Worm (Caenorhabditis elegans): ENCODE data around the gene irld-2.

Gene irld-2

DNA sequence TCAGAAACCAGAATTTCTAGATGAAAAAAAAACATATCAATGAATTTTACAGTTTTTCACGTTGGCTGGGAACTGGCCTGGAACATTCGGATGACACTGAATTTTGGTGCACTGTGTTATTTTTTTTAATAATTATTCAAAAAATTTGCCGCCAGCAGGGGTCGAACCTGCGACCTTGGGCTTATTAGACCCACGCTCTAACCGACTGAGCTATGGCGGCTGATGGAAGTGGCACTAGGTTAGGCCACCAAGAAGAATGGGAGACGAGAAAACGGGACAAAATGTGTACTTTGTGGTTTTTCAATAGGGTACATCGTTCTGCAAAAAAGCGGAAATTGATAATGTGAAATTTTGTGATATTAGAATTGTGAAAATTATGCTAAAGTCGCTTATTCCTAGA lies 20.1 kb upstream of the irld-2 start:
- TF ChIP-seq nhr-11 (tag; optimal IDR thresholded peaks at IDR 0.05) = no peak
- TF ChIP-seq ztf-11 (tag; optimal IDR thresholded peaks at IDR 0.05) = no peak
- peak; percentile 11 for TF ChIP-seq fos-1 (tag; optimal IDR thresholded peaks at IDR 0.05)
- no peak for TF ChIP-seq elt-1 (tag; optimal IDR thresholded peaks at IDR 0.05)
- TF ChIP-seq skn-1 (tag; optimal IDR thresholded peaks at IDR 0.05) = no peak
- TF ChIP-seq mbf-1 (tag; optimal IDR thresholded peaks at IDR 0.05) = no peak
- TF ChIP-seq nhr-10 (tag; optimal IDR thresholded peaks at IDR 0.05) = no peak
- no peak for TF ChIP-seq mdl-1 (tag; optimal IDR thresholded peaks at IDR 0.05)
- TF ChIP-seq ceh-82 (tag; optimal IDR thresholded peaks at IDR 0.05) = no peak
- TF ChIP-seq dmd-4 (tag; optimal IDR thresholded peaks at IDR 0.05) = no peak
- TF ChIP-seq unc-39 (tag; optimal IDR thresholded peaks at IDR 0.05) = no peak
- TF ChIP-seq nhr-21 (tag; optimal IDR thresholded peaks at IDR 0.05) = peak; percentile 31
- no peak for TF ChIP-seq R02D3.7 (tag; optimal IDR thresholded peaks at IDR 0.05)
- peak; percentile 11 for TF ChIP-seq F13H6.1 (tag; optimal IDR thresholded peaks at IDR 0.05)
- TF ChIP-seq nhr-25 (tag; optimal IDR thresholded peaks at IDR 0.05) = no peak
- peak in 1 of 2 experiments; percentile 1 for TF ChIP-seq lsy-2 (tag; optimal IDR thresholded peaks at IDR 0.05)
- no peak for TF ChIP-seq peb-1 (tag; optimal IDR thresholded peaks at IDR 0.05)
- TF ChIP-seq lin-13 (GFP tag; optimal IDR thresholded peaks at IDR 0.05) = no peak
- no peak for TF ChIP-seq nhr-23 (tag; optimal IDR thresholded peaks at IDR 0.05)
- TF ChIP-seq ztf-4 (tag; optimal IDR thresholded peaks at IDR 0.05) = no peak
- TF ChIP-seq ztf-1 (GFP tag; conservative IDR thresholded peaks at IDR 0.05) = no peak
- no peak for TF ChIP-seq nhr-12 (tag; optimal IDR thresholded peaks at IDR 0.05)
- no peak for TF ChIP-seq sem-4 (tag; optimal IDR thresholded peaks at IDR 0.05)
- peak; percentile 63 for TF ChIP-seq sma-9 (GFP tag; optimal IDR thresholded peaks at IDR 0.05)
- no peak for TF ChIP-seq sma-9 (tag; optimal IDR thresholded peaks at IDR 0.05)
- TF ChIP-seq lin-39 (tag; optimal IDR thresholded peaks at IDR 0.05) = no peak
- no peak for TF ChIP-seq elt-3 (tag; optimal IDR thresholded peaks at IDR 0.05)
- no peak for TF ChIP-seq ZK546.5 (tag; optimal IDR thresholded peaks at IDR 0.05)
- no peak for TF ChIP-seq unc-62 (GFP tag; optimal IDR thresholded peaks at IDR 0.05)
- TF ChIP-seq alr-1 (tag; optimal IDR thresholded peaks at IDR 0.05) = no peak
- TF ChIP-seq Y55F3AM.14 (GFP tag; optimal IDR thresholded peaks at IDR 0.05) = no peak
- peak; percentile 7 for TF ChIP-seq C34F6.9 (tag; optimal IDR thresholded peaks at IDR 0.05)
- TF ChIP-seq blmp-1 (tag; optimal IDR thresholded peaks at IDR 0.05; ENCODE audit: insufficient read depth) = no peak
- TF ChIP-seq ceh-16 (tag; optimal IDR thresholded peaks at IDR 0.05) = no peak
- TF ChIP-seq unc-55 (GFP tag; optimal IDR thresholded peaks at IDR 0.05) = no peak
- TF ChIP-seq gmeb-1 (tag; optimal IDR thresholded peaks at IDR 0.05) = peak; percentile 9
- TF ChIP-seq nhr-237 (tag; optimal IDR thresholded peaks at IDR 0.05) = no peak
- TF ChIP-seq snpc-4 (tag; optimal IDR thresholded peaks at IDR 0.05) = no peak
- peak; percentile 30 for TF ChIP-seq sma-3 (GFP tag; optimal IDR thresholded peaks at IDR 0.05)
- TF ChIP-seq mab-5 (tag; optimal IDR thresholded peaks at IDR 0.05) = no peak
- TF ChIP-seq crh-2 (tag; optimal IDR thresholded peaks at IDR 0.05) = peak; percentile 24
- no peak for TF ChIP-seq aly-2 (tag; optimal IDR thresholded peaks at IDR 0.05)
- no peak for TF ChIP-seq ama-1 (optimal IDR thresholded peaks at IDR 0.05)
- no peak for TF ChIP-seq nhr-129 (tag; optimal IDR thresholded peaks at IDR 0.05)
- no peak for TF ChIP-seq nhr-77 (tag; optimal IDR thresholded peaks at IDR 0.05)
- no peak for TF ChIP-seq egl-27 (tag; optimal IDR thresholded peaks at IDR 0.05)
- peak; percentile 1 for TF ChIP-seq lin-11 (tag; optimal IDR thresholded peaks at IDR 0.05)
- TF ChIP-seq nhr-6 (tag; optimal IDR thresholded peaks at IDR 0.05) = no peak
- TF ChIP-seq zag-1 (tag; optimal IDR thresholded peaks at IDR 0.05) = no peak

ce11 chrX:13412307-13412706 lies 17.4 kb upstream of the irld-2 start:
- TF ChIP-seq crh-2 (tag; optimal IDR thresholded peaks at IDR 0.05) (peak; percentile 0), fos-1 (tag; optimal IDR thresholded peaks at IDR 0.05) (peak; percentile 55), mdl-1 (tag; optimal IDR thresholded peaks at IDR 0.05) (no peak)

Data from whole organism, L2 larva.